Worm (Caenorhabditis elegans): Measurements from ENCODE around the gene Y17D7B.10.

DNA sequence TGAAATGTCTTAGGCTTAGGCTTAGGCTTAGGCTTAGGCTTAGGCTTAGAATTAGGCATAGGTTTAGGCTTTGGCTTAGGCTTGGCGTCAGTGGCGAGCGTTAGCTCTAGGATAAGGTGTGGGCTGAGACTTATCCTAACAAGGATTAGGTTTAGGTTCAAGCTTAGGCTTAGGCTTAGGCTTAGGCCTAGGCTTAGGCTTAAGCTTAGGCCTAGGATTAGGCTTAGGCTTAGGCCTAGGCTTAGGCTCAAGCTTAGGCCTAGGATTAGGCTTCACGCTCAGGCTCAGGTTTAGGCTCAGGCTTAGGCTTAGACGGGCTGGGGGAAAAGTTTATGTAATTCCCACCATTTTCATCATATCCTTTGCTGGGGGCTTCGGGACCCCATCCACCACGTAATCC is 49.6 kb upstream of the Y17D7B.10 start:
- TF ChIP-seq elt-2 (tag; optimal IDR thresholded peaks at IDR 0.05) (no peak), zag-1 (tag; optimal IDR thresholded peaks at IDR 0.05) (no peak), nhr-20 (tag; optimal IDR thresholded peaks at IDR 0.05) (no peak), hpl-2 (GFP tag; optimal IDR thresholded peaks at IDR 0.05) (no peak), ama-1 (optimal IDR thresholded peaks at IDR 0.05) (no peak), fkh-10 (GFP tag; optimal IDR thresholded peaks at IDR 0.05) (no peak), aly-2 (tag; optimal IDR thresholded peaks at IDR 0.05) (no peak)
